Worm (Caenorhabditis elegans) whole organism, L3 larva: ENCODE data around the gene Y53F4B.5.
A peak's percentile ranks its signal among the peaks of the same experiment; 100 is the strongest.

Experiments
- ceh-28 ChIP-seq: fragments of 150-350 bp; optimal IDR thresholded peaks from 2 replicates; lab custom pipeline; 2014; ENCODE audit warnings: missing biosample characterization, missing genetic modification reagents, missing genetic modification characterization
- ceh-9 ChIP-seq: sonication (generic microtip); optimal IDR thresholded peaks from 2 replicates; lab custom pipeline; 2018; ENCODE audit warnings: missing biosample characterization, missing genetic modification characterization
- fkh-10 ChIP-seq: sonication (generic microtip); optimal IDR thresholded peaks from 2 replicates; lab custom pipeline; 2017; ENCODE audit warnings: missing biosample characterization, missing genetic modification reagents, missing genetic modification characterization
- lin-39 ChIP-seq: fragments of 150-350 bp; optimal IDR thresholded peaks from 2 replicates; lab custom pipeline; 2018; ENCODE audit warnings: missing biosample characterization, missing genetic modification reagents, missing genetic modification characterization
- nhr-12 ChIP-seq: fragments of 150-350 bp; optimal IDR thresholded peaks from 2 replicates; lab custom pipeline; 2014; ENCODE audit warnings: missing biosample characterization, missing genetic modification characterization
- nhr-23 ChIP-seq: fragments of 150-350 bp; optimal IDR thresholded peaks from 2 replicates; lab custom pipeline; 2014; ENCODE audit warnings: missing biosample characterization, missing genetic modification reagents, missing genetic modification characterization
- nhr-25 ChIP-seq: sonication (generic microtip); optimal IDR thresholded peaks from 2 replicates; lab custom pipeline; 2017; ENCODE audit warnings: missing biosample characterization, missing genetic modification characterization
- unc-39 ChIP-seq: sonication (generic microtip); optimal IDR thresholded peaks from 4 replicates; lab custom pipeline; 2017; ENCODE audit warnings: missing biosample characterization, missing genetic modification characterization
- unc-62 ChIP-seq: fragments of 150-350 bp; sonication (generic microtip); optimal IDR thresholded peaks from 4 replicates; lab custom pipeline; 2014; ENCODE audit warnings: missing biosample characterization, missing genetic modification reagents, missing genetic modification characterization

DNA sequence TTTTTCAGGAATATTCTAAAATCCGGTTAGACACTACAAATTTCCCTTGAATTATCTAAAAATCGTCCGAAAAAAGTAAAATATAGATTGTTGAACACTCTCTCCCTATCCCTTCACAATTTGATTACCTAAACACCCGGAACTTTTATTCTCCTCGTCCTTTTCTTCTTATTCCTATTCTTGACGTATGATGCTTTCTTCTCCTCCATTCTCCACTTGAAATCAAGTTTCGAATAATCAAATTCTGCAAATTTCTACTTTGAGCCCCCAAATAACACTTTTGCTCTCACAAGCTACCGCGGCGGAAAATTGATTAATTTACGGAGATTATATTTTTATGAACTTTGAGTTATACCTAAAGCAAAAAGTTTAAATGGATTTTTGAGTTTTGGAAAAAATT, 45.5 kb downstream of the Y53F4B.5 start:
- TF ChIP-seq unc-39 (tag; lab: Kevin White, UChicago) (no peak), ceh-9 (tag; lab: Kevin White, UChicago) (no peak), lin-39 (tag; lab: Kevin White, UChicago) (no peak), fkh-10 (GFP tag; lab: Kevin White, UChicago) (peak; percentile 97), nhr-25 (tag; lab: Kevin White, UChicago) (no peak), unc-62 (GFP tag; lab: Kevin White, UChicago) (no peak), nhr-12 (tag; lab: Kevin White, UChicago) (no peak), ceh-28 (tag; lab: Kevin White, UChicago) (no peak), nhr-23 (tag; lab: Kevin White, UChicago) (no peak)
